Worm (Caenorhabditis elegans) whole organism, late embryonic: ENCODE data around the gene lgc-43.

Experiments
- C08G9.2 ChIP-seq: sonication (generic microtip); optimal IDR thresholded peaks from 2 replicates; lab custom pipeline; 2016; ENCODE audit warnings: mild to moderate bottlenecking, missing genetic modification characterization, moderate library complexity, missing compliant biosample characterization
- ceh-19 ChIP-seq: fragments of 200-800 bp; sonication (Bioruptor generic); optimal IDR thresholded peaks from 2 replicates; lab custom pipeline; 2018; ENCODE audit warnings: mild to moderate bottlenecking, missing genetic modification characterization, missing compliant biosample characterization
- ceh-2 ChIP-seq: sonication (generic microtip); optimal IDR thresholded peaks from 2 replicates; lab custom pipeline; 2016; ENCODE audit warnings: missing genotype, missing genetic modification characterization, missing compliant biosample characterization
- ceh-24 ChIP-seq: sonication (generic microtip); optimal IDR thresholded peaks from 2 replicates; lab custom pipeline; 2016; ENCODE audit warnings: mild to moderate bottlenecking, missing genetic modification characterization, missing compliant biosample characterization
- ceh-30 ChIP-seq: fragments of 150-350 bp; optimal IDR thresholded peaks from 2 replicates; lab custom pipeline; 2014; ENCODE audit warnings: missing biosample characterization, missing genetic modification characterization
- gmeb-2 ChIP-seq: sonication (generic microtip); optimal IDR thresholded peaks from 2 replicates; lab custom pipeline; 2016; ENCODE audit warnings: missing genetic modification characterization, inconsistent platforms, missing compliant biosample characterization
- lim-6 ChIP-seq: sonication (generic microtip); optimal IDR thresholded peaks from 2 replicates; lab custom pipeline; 2016; ENCODE audit warnings: missing genetic modification characterization, missing compliant biosample characterization
- nfya-1 ChIP-seq: sonication (generic microtip); optimal IDR thresholded peaks from 2 replicates; lab custom pipeline; 2017; ENCODE audit warnings: missing genetic modification characterization, mild to moderate bottlenecking, missing compliant biosample characterization, antibody characterized with exemption, moderate library complexity
- odd-2 ChIP-seq: sonication (generic microtip); optimal IDR thresholded peaks from 2 replicates; lab custom pipeline; 2017; ENCODE audit warnings: antibody characterized with exemption, mild to moderate bottlenecking, missing genetic modification characterization, missing compliant biosample characterization
- pha-4 ChIP-seq: fragments of 150-350 bp; optimal IDR thresholded peaks from 2 replicates; lab custom pipeline; 2018; ENCODE audit warnings: missing biosample characterization, missing genetic modification reagents, missing genetic modification characterization
- rnt-1 ChIP-seq: sonication (generic microtip); optimal IDR thresholded peaks from 2 replicates; lab custom pipeline; 2016; ENCODE audit warnings: missing genetic modification characterization, missing compliant biosample characterization
- tbx-7 ChIP-seq: sonication (generic microtip); optimal IDR thresholded peaks from 2 replicates; lab custom pipeline; 2016; ENCODE audit warnings: missing genotype, missing genetic modification characterization, missing compliant biosample characterization
- unc-42 ChIP-seq: sonication (generic microtip); optimal IDR thresholded peaks from 2 replicates; lab custom pipeline; 2016; ENCODE audit warnings: missing genotype, missing genetic modification characterization, missing compliant biosample characterization
- unc-86 ChIP-seq: sonication (generic microtip); optimal IDR thresholded peaks from 2 replicates; lab custom pipeline; 2016; ENCODE audit warnings: missing genetic modification characterization, missing compliant biosample characterization

- TF ChIP-seq ceh-19 (GFP tag; lab: Kevin White, UChicago) (no peak), ceh-24 (tag; lab: Kevin White, UChicago) (no peak), pha-4 (tag; lab: Kevin White, UChicago) (no peak), ceh-30 (tag; lab: Kevin White, UChicago) (no peak), ceh-2 (no peak), unc-42 (no peak), odd-2 (tag; lab: Kevin White, UChicago) (no peak), nfya-1 (no peak), lim-6 (tag; lab: Kevin White, UChicago) (no peak), rnt-1 (tag; lab: Kevin White, UChicago) (no peak), tbx-7 (tag; lab: Kevin White, UChicago) (no peak), C08G9.2 (tag; lab: Kevin White, UChicago) (no peak), gmeb-2 (tag; lab: Kevin White, UChicago) (no peak), unc-86 (tag; lab: Kevin White, UChicago) (no peak)
Measured at ce11 chrIV:10578367-10578766, at the start of gene lgc-43.
